Fruit fly (Drosophila melanogaster): Measurements from ENCODE around the gene D19A.

The D19A gene

DNA sequence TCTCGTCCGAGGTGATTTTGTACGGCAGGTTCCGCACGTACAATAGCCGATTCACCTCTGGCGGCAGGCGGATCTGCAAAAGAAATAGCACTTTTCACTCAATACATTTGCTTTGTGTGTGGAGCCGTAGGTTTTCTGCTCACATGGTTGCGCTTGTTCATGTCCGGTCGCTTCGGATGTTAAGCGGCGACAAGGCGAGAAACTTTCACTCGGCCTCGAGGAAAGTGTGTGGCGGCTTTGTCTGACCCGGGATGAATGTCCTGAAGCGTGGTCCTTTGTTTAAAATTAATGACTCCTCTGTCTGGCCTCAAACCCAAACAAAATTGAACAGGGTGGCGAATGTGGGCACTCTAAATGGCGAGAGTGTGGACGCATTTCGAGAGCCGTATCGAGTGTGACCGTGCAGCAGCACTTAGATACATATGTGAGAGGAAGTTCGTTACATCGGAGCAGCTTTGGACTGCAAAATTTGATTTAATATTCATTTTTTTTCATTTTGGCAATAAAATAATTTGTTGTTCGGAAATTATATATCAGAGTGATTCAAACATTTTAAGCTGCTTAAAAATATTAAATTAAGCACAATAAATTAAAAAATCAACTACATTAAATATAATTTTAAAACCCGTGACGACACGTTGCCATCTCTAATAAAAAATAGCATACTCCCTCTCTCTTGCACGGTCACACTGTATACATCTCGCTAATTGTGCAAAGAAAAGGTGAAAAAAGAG, 4.1 kb upstream of the D19A start, which contains the start of the genes Sf3b6 and Tnpo (continued):
- TF ChIP-seq vnd (GFP tag; IDR thresholded peaks at IDR 0.05; ENCODE audit: partially characterized antibody) (peak; percentile 55; the same call in 1 of the 3 replicates), abd-A (tag; optimal IDR thresholded peaks at IDR 0.05) (no peak), Sry-β (GFP tag; optimal IDR thresholded peaks at IDR 0.05) (peak; percentile 70), CG9609 (GFP tag; optimal IDR thresholded peaks at IDR 0.05) (peak; percentile 81), CG16815 (GFP tag; optimal IDR thresholded peaks at IDR 0.05) (peak; percentile 89), nau (GFP tag; optimal IDR thresholded peaks at IDR 0.05) (no peak), ato (GFP tag; IDR thresholded peaks at IDR 0.05; ENCODE audit: partially characterized antibody) (no peak), CkIIα-i1 (GFP tag; IDR thresholded peaks at IDR 0.05) (no peak), pita (GFP tag; optimal IDR thresholded peaks at IDR 0.05) (no peak), cad (GFP tag; optimal IDR thresholded peaks at IDR 0.05) (no peak), Neu2 (GFP tag; optimal IDR thresholded peaks at IDR 0.05; ENCODE audit: borderline replicate concordance) (no peak), CG12659 (GFP tag; optimal IDR thresholded peaks at IDR 0.05) (peak; percentile 92), Bgb (GFP tag; IDR thresholded peaks at IDR 0.05; ENCODE audit: partially characterized antibody) (peak; percentile 56; the same call in 1 of the 2 replicates), hbn (GFP tag; IDR thresholded peaks at IDR 0.05; ENCODE audit: partially characterized antibody) (peak; percentile 67), ab (GFP tag; optimal IDR thresholded peaks at IDR 0.05) (no peak), CG8944 (GFP tag; optimal IDR thresholded peaks at IDR 0.05) (peak; percentile 43), H2.0 (GFP tag; IDR thresholded peaks at IDR 0.05) (peak; percentile 66; the same call in 1 of the 2 replicates), CG4404 (GFP tag; IDR thresholded peaks at IDR 0.05) (peak; percentile 87), lilli (GFP tag; optimal IDR thresholded peaks at IDR 0.05) (peak; percentile 87), gt (GFP tag; IDR thresholded peaks at IDR 0.05) (peak; percentile 27; the same call in 1 of the 2 replicates), CG6813 (GFP tag; optimal IDR thresholded peaks at IDR 0.05) (no peak), gcm (GFP tag; optimal IDR thresholded peaks at IDR 0.05) (no peak), mirr (GFP tag; optimal IDR thresholded peaks at IDR 0.05) (no peak), CG16779 (GFP tag; IDR thresholded peaks at IDR 0.05) (no peak), sd (tag; optimal IDR thresholded peaks at IDR 0.05) (no peak), Elba2 (GFP tag; optimal IDR thresholded peaks at IDR 0.05) (peak; percentile 72), CG31365 (tag; optimal IDR thresholded peaks at IDR 0.05) (no peak), CG17385 (GFP tag; optimal IDR thresholded peaks at IDR 0.05) (no peak), CG3163 (GFP tag; optimal IDR thresholded peaks at IDR 0.05) (peak; percentile 16), gcm2 (GFP tag; optimal IDR thresholded peaks at IDR 0.05) (no peak), chn (GFP tag; optimal IDR thresholded peaks at IDR 0.05) (peak; percentile 66), nom (GFP tag; optimal IDR thresholded peaks at IDR 0.05) (no peak), disco-r (GFP tag; optimal IDR thresholded peaks at IDR 0.05) (peak; percentile 33), btn (GFP tag; optimal IDR thresholded peaks at IDR 0.05) (no peak), tup (GFP tag; optimal IDR thresholded peaks at IDR 0.05) (peak; percentile 21), CG14014 (GFP tag; IDR thresholded peaks at IDR 0.05) (peak; percentile 75), yki (optimal IDR thresholded peaks at IDR 0.05) (no peak), sna (GFP tag; IDR thresholded peaks at IDR 0.05; ENCODE audit: partially characterized antibody) (peak; percentile 61; the same call in 1 of the 2 replicates), CG4424 (GFP tag; optimal IDR thresholded peaks at IDR 0.05) (peak; percentile 89), CG6689 (GFP tag; IDR thresholded peaks at IDR 0.05) (peak; percentile 91), mam (GFP tag; optimal IDR thresholded peaks at IDR 0.05) (peak; percentile 89), CG8924 (tag; optimal IDR thresholded peaks at IDR 0.05) (peak; percentile 85), CG11093 (GFP tag; IDR thresholded peaks at IDR 0.05) (peak; percentile 59; the same call in 2 of the 3 replicates), lov (optimal IDR thresholded peaks at IDR 0.05) (no peak), lov (GFP tag; IDR thresholded peaks at IDR 0.05) (peak; percentile 56; the same call in 1 of the 3 replicates), pho (GFP tag; optimal IDR thresholded peaks at IDR 0.05) (peak; percentile 79), CG3838 (GFP tag; optimal IDR thresholded peaks at IDR 0.05) (peak; percentile 31), CG30020 (tag; optimal IDR thresholded peaks at IDR 0.05) (no peak), Opbp (GFP tag; IDR thresholded peaks at IDR 0.05; ENCODE audit: partially characterized antibody) (no peak)
